Worm (Caenorhabditis elegans): ENCODE results near the gene F45G2.8.

F45G2.8 gene

DNA sequence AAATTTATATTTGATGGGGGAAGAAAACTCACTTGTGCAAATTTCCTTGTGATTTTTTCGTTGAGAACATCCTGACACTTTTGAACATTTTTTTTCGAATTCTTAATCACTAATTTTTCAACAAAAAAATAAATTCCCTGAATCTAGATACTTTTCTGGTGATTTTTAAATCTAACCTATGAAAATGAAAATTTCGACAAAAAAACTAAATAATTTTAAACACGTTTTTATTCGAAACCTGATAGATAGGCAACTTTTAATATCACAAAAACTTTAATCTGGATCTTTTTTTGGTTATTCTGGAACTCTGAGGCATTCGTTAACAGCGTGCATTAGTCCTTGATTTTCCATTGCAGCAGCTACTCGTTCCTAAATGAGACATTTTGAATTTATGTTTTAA is 1.4 kb upstream of the F45G2.8 start, which contains the start of gene F45G2.9:
F45G2.9 (minus strand) TSS at position 101 of the 400 bp plus-strand sequence.
- no peak for TF ChIP-seq npax-4 (tag; optimal IDR thresholded peaks at IDR 0.05)
- TF ChIP-seq ref-2 (tag; optimal IDR thresholded peaks at IDR 0.05): no peak
- no peak for TF ChIP-seq ttx-3 (tag; optimal IDR thresholded peaks at IDR 0.05)
- TF ChIP-seq sdc-2 (tag; optimal IDR thresholded peaks at IDR 0.05): no peak
- TF ChIP-seq pha-2 (tag; optimal IDR thresholded peaks at IDR 0.05): no peak
- no peak for TF ChIP-seq hlh-15 (tag; optimal IDR thresholded peaks at IDR 0.05)
- no peak for TF ChIP-seq Y22D7AL.16 (tag; optimal IDR thresholded peaks at IDR 0.05)
- no peak for TF ChIP-seq ceh-48 (tag; optimal IDR thresholded peaks at IDR 0.05)

ce11 chrIII:13434404-13434803 is 1.1 kb downstream of the F45G2.8 start, which contains the start of gene F45G2.7:
F45G2.7 (minus strand) TSS chrIII:13434504.
- TF ChIP-seq ceh-30 (tag; optimal IDR thresholded peaks at IDR 0.05): no peak
- TF ChIP-seq rnt-1 (tag; optimal IDR thresholded peaks at IDR 0.05): no peak
- TF ChIP-seq nhr-11 (tag; optimal IDR thresholded peaks at IDR 0.05): no peak
- TF ChIP-seq unc-3 (GFP tag; conservative IDR thresholded peaks at IDR 0.05): no peak
- TF ChIP-seq unc-3 (tag; optimal IDR thresholded peaks at IDR 0.05): no peak
- no peak for TF ChIP-seq odd-2 (tag; optimal IDR thresholded peaks at IDR 0.05)
- TF ChIP-seq ceh-9 (tag; optimal IDR thresholded peaks at IDR 0.05): no peak
- TF ChIP-seq unc-55 (GFP tag; optimal IDR thresholded peaks at IDR 0.05): no peak
- TF ChIP-seq fkh-10 (GFP tag; optimal IDR thresholded peaks at IDR 0.05): no peak
- TF ChIP-seq unc-86 (tag; optimal IDR thresholded peaks at IDR 0.05): no peak
- no peak for TF ChIP-seq dve-1 (tag; optimal IDR thresholded peaks at IDR 0.05)
- no peak for TF ChIP-seq npax-4 (tag; optimal IDR thresholded peaks at IDR 0.05)
- no peak for TF ChIP-seq syd-9 (tag; optimal IDR thresholded peaks at IDR 0.05)
- TF ChIP-seq dmd-4 (tag; optimal IDR thresholded peaks at IDR 0.05; ENCODE audit: borderline replicate concordance): no peak
- no peak for TF ChIP-seq elt-2 (tag; optimal IDR thresholded peaks at IDR 0.05)
- TF ChIP-seq lim-6 (tag; optimal IDR thresholded peaks at IDR 0.05): no peak

- TF ChIP-seq ceh-31 (tag; optimal IDR thresholded peaks at IDR 0.05) (no peak), T23F11.4 (GFP tag; optimal IDR thresholded peaks at IDR 0.05) (no peak), ttx-3 (tag; optimal IDR thresholded peaks at IDR 0.05) (no peak), nhr-11 (tag; optimal IDR thresholded peaks at IDR 0.05) (no peak)
These were observed 5.3 kb downstream of the F45G2.8 start, which contains the start of gene trf-1 for ce11 chrIII:13430162-13430561. trf-1 (plus strand) TSS chrIII:13430462.

ce11 chrIII:13429668-13430067 is 5.8 kb downstream of the F45G2.8 start, which contains the start of gene bli-5:
bli-5 (minus strand) TSS chrIII:13429768.
- TF ChIP-seq ceh-18 (tag; optimal IDR thresholded peaks at IDR 0.05): no peak
- no peak for TF ChIP-seq ceh-19 (GFP tag; optimal IDR thresholded peaks at IDR 0.05)
- no peak for TF ChIP-seq sox-2 (GFP tag; IDR thresholded peaks at IDR 0.05)
- TF ChIP-seq ceh-48 (tag; optimal IDR thresholded peaks at IDR 0.05): no peak
- TF ChIP-seq pqm-1 (tag; optimal IDR thresholded peaks at IDR 0.05): no peak
- TF ChIP-seq hlh-8 (tag; optimal IDR thresholded peaks at IDR 0.05): no peak
- no peak for TF ChIP-seq hlh-13 (GFP tag; optimal IDR thresholded peaks at IDR 0.05)
- no peak for TF ChIP-seq eyg-1 (tag; optimal IDR thresholded peaks at IDR 0.05)

ce11 chrIII:13427817-13428216 is 7.7 kb downstream of the F45G2.8 start:
- TF ChIP-seq ceh-18 (tag; optimal IDR thresholded peaks at IDR 0.05) (no peak), gmeb-2 (tag; optimal IDR thresholded peaks at IDR 0.05) (no peak), npax-4 (tag; optimal IDR thresholded peaks at IDR 0.05) (no peak), tbx-2 (tag; optimal IDR thresholded peaks at IDR 0.05) (no peak), fax-1 (tag; optimal IDR thresholded peaks at IDR 0.05) (no peak), fkh-10 (GFP tag; optimal IDR thresholded peaks at IDR 0.05) (no peak), F13H6.1 (tag; optimal IDR thresholded peaks at IDR 0.05) (no peak), ceh-22 (tag; optimal IDR thresholded peaks at IDR 0.05) (no peak), ama-1 (optimal IDR thresholded peaks at IDR 0.05) (no peak), pat-9 (tag; optimal IDR thresholded peaks at IDR 0.05) (no peak), hlh-30 (tag; optimal IDR thresholded peaks at IDR 0.05; ENCODE audit: insufficient read depth) (no peak)

Data from whole organism, late embryonic.